Worm (Caenorhabditis elegans) whole organism, L1 larva: ENCODE measurements around the gene C33H5.1.

Experiments
- C16A3.4 ChIP-seq: fragments of 150-350 bp; optimal IDR thresholded peaks from 2 replicates; lab custom pipeline; 2014; ENCODE audit warnings: missing biosample characterization, missing genetic modification characterization
- C34B4.2 ChIP-seq: sonication (generic microtip); optimal IDR thresholded peaks from 2 replicates; lab custom pipeline; 2017; ENCODE audit warnings: mild to moderate bottlenecking, missing genetic modification characterization, missing compliant biosample characterization
- F16B12.6 ChIP-seq: fragments of 150-350 bp; optimal IDR thresholded peaks from 2 replicates; lab custom pipeline; 2014; ENCODE audit warnings: missing biosample characterization, missing genetic modification characterization
- Y116A8C.19 ChIP-seq: sonication (generic microtip); optimal IDR thresholded peaks from 2 replicates; lab custom pipeline; 2016; ENCODE audit warnings: missing compliant biosample characterization, missing genetic modification characterization, borderline replicate concordance
- aha-1 ChIP-seq: fragments of 150-350 bp; optimal IDR thresholded peaks from 2 replicates; lab custom pipeline; 2014; ENCODE audit warnings: missing biosample characterization, missing genetic modification characterization
- aly-2 ChIP-seq: fragments of 150-350 bp; optimal IDR thresholded peaks from 2 replicates; lab custom pipeline; 2014; ENCODE audit warnings: missing biosample characterization, missing genetic modification characterization
- ama-1 ChIP-seq: fragments of 150-350 bp; optimal IDR thresholded peaks from 2 replicates; lab custom pipeline; 2014
- blmp-1 ChIP-seq: fragments of 150-350 bp; optimal IDR thresholded peaks from 2 replicates; lab custom pipeline; 2014; ENCODE audit warnings: missing biosample characterization, missing genetic modification characterization
- ceh-8 ChIP-seq: fragments of 200-800 bp; sonication (Bioruptor generic); optimal IDR thresholded peaks from 2 replicates; lab custom pipeline; 2018; ENCODE audit warnings: mild to moderate bottlenecking, missing genetic modification characterization, moderate library complexity, missing compliant biosample characterization
- ceh-82 ChIP-seq, 3 experiments: fragments of 150-350 bp in 1 of 3; sonication (generic microtip) in 2 of 3; optimal IDR thresholded peaks; 2 replicates each; lab custom pipeline; 2014 to 2017; ENCODE audit warnings: missing biosample characterization in 3 of 3, missing genetic modification characterization in 3 of 3
- ceh-88 ChIP-seq: fragments of 200-800 bp; sonication (Bioruptor generic); IDR thresholded peaks from 2 replicates; pipeline ENCODE4 v1.3.6; 2022; ENCODE audit warnings: missing genetic modification characterization, missing compliant biosample characterization
- dsc-1 ChIP-seq: sonication (generic microtip); optimal IDR thresholded peaks from 2 replicates; lab custom pipeline; 2016; ENCODE audit warnings: mild to moderate bottlenecking, missing genetic modification characterization, missing compliant biosample characterization
- egl-27 ChIP-seq, 2 experiments: fragments of 150-350 bp in 1 of 2; sonication (generic microtip); optimal IDR thresholded peaks; 3 replicates each; lab custom pipeline; 2017 to 2018; ENCODE audit warnings: missing biosample characterization in 2 of 2, missing genetic modification characterization in 2 of 2, missing genetic modification reagents in 2 of 2
- fkh-4 ChIP-seq: sonication (generic microtip); optimal IDR thresholded peaks from 2 replicates; lab custom pipeline; 2016; ENCODE audit warnings: missing compliant biosample characterization, missing genetic modification characterization, borderline replicate concordance
- fkh-8 ChIP-seq: sonication (generic microtip); optimal IDR thresholded peaks from 2 replicates; lab custom pipeline; 2016; ENCODE audit warnings: mild to moderate bottlenecking, missing genetic modification characterization, missing compliant biosample characterization
- hlh-4 ChIP-seq: sonication (generic microtip); optimal IDR thresholded peaks from 2 replicates; lab custom pipeline; 2016; ENCODE audit warnings: mild to moderate bottlenecking, missing genetic modification characterization, missing compliant biosample characterization
- hpl-2 ChIP-seq: fragments of 150-350 bp; optimal IDR thresholded peaks from 2 replicates; lab custom pipeline; 2014; ENCODE audit warnings: missing biosample characterization, missing genetic modification reagents, missing genetic modification characterization
- irx-1 ChIP-seq: sonication (generic microtip); optimal IDR thresholded peaks from 2 replicates; lab custom pipeline; 2016; ENCODE audit warnings: missing genetic modification characterization, missing compliant biosample characterization
- isw-1 ChIP-seq: fragments of 200-800 bp; sonication (Bioruptor generic); IDR thresholded peaks from 2 replicates; pipeline ENCODE4 v1.3.6; 2022; ENCODE audit warnings: missing genetic modification characterization, missing compliant biosample characterization
- jun-1 ChIP-seq: fragments of 150-350 bp; optimal IDR thresholded peaks from 2 replicates; lab custom pipeline; 2014; ENCODE audit warnings: missing biosample characterization, missing genetic modification reagents, missing genetic modification characterization
- lin-15B ChIP-seq: fragments of 150-350 bp; sonication (generic microtip); optimal IDR thresholded peaks from 3 replicates; lab custom pipeline; 2014; ENCODE audit warnings: missing biosample characterization, missing genetic modification characterization
- lin-35 ChIP-seq, 2 experiments: fragments of 150-350 bp; optimal IDR thresholded peaks; 2 replicates each; lab custom pipeline; 2014; ENCODE audit warnings: missing biosample characterization in 2 of 2, missing genetic modification characterization in 2 of 2, missing genetic modification reagents in 2 of 2
- lin-39 ChIP-seq: fragments of 150-350 bp; optimal IDR thresholded peaks from 2 replicates; lab custom pipeline; 2014; ENCODE audit warnings: missing biosample characterization, missing genetic modification reagents, missing genetic modification characterization
- lir-3 ChIP-seq: sonication (generic microtip); optimal IDR thresholded peaks from 2 replicates; lab custom pipeline; 2016; ENCODE audit warnings: mild to moderate bottlenecking, missing genetic modification characterization, moderate library complexity, missing compliant biosample characterization; ENCODE audit not compliant: poor library complexity
- lsy-2 ChIP-seq, 2 experiments: fragments of 150-350 bp; optimal IDR thresholded peaks; 2 replicates each; lab custom pipeline; 2014; ENCODE audit warnings: missing biosample characterization in 2 of 2, missing genetic modification characterization in 2 of 2
- mab-9 ChIP-seq: fragments of 200-800 bp; sonication (Bioruptor generic); IDR thresholded peaks from 2 replicates; pipeline ENCODE4 v1.3.6; 2022; ENCODE audit warnings: missing genetic modification reagents, missing genetic modification characterization, missing compliant biosample characterization
- mdl-1 ChIP-seq, 2 experiments: fragments of 150-350 bp; optimal IDR thresholded peaks; 2 replicates each; lab custom pipeline; 2014 to 2017; ENCODE audit warnings: missing biosample characterization in 2 of 2, missing genetic modification characterization in 2 of 2, inconsistent platforms in 1 of 2
- mef-2 ChIP-seq: fragments of 150-350 bp; optimal IDR thresholded peaks from 2 replicates; lab custom pipeline; 2014; ENCODE audit warnings: missing biosample characterization, missing genetic modification characterization
- mep-1 ChIP-seq: fragments of 150-350 bp; optimal IDR thresholded peaks from 2 replicates; lab custom pipeline; 2014; ENCODE audit warnings: missing biosample characterization, missing genetic modification characterization
- nhr-12 ChIP-seq: sonication (generic microtip); optimal IDR thresholded peaks from 2 replicates; lab custom pipeline; 2017; ENCODE audit warnings: missing biosample characterization, missing genetic modification characterization
- nhr-19 ChIP-seq: fragments of 200-800 bp; sonication (Bioruptor generic); conservative IDR thresholded peaks from 2 replicates; pipeline ENCODE4 v1.3.6; 2022; ENCODE audit warnings: missing genetic modification characterization, missing compliant biosample characterization
- nhr-20 ChIP-seq: sonication (generic microtip); optimal IDR thresholded peaks from 2 replicates; lab custom pipeline; 2016; ENCODE audit warnings: mild to moderate bottlenecking, missing genetic modification characterization, missing compliant biosample characterization
- nhr-28 ChIP-seq: fragments of 150-350 bp; optimal IDR thresholded peaks from 2 replicates; lab custom pipeline; 2014; ENCODE audit warnings: missing biosample characterization, missing genetic modification characterization
- nhr-47 ChIP-seq: sonication (generic microtip); optimal IDR thresholded peaks from 2 replicates; lab custom pipeline; 2016; ENCODE audit warnings: mild to moderate bottlenecking, missing genetic modification characterization, moderate library complexity, missing compliant biosample characterization
- nhr-71 ChIP-seq: sonication (generic microtip); optimal IDR thresholded peaks from 2 replicates; lab custom pipeline; 2016; ENCODE audit warnings: mild to moderate bottlenecking, missing genetic modification characterization, moderate library complexity, missing compliant biosample characterization
- nhr-76 ChIP-seq: sonication (generic microtip); optimal IDR thresholded peaks from 2 replicates; lab custom pipeline; 2017; ENCODE audit warnings: missing biosample characterization, missing genetic modification characterization
- pag-3 ChIP-seq: sonication (generic microtip); optimal IDR thresholded peaks from 2 replicates; lab custom pipeline; 2017; ENCODE audit warnings: missing genetic modification characterization, mild to moderate bottlenecking, missing compliant biosample characterization, antibody characterized with exemption, borderline replicate concordance; ENCODE audit not compliant: insufficient read depth
- pqm-1 ChIP-seq: sonication (generic microtip); optimal IDR thresholded peaks from 3 replicates; lab custom pipeline; 2017; ENCODE audit warnings: missing biosample characterization, missing genetic modification characterization
- rnt-1 ChIP-seq: sonication (generic microtip); optimal IDR thresholded peaks from 2 replicates; lab custom pipeline; 2016; ENCODE audit warnings: mild to moderate bottlenecking, missing genetic modification characterization, moderate library complexity, missing compliant biosample characterization
- skn-1 ChIP-seq: fragments of 150-350 bp; optimal IDR thresholded peaks from 2 replicates; lab custom pipeline; 2014; ENCODE audit warnings: missing biosample characterization, missing genetic modification characterization
- snu-23 ChIP-seq: sonication (generic microtip); optimal IDR thresholded peaks from 2 replicates; lab custom pipeline; 2016; ENCODE audit warnings: missing genetic modification characterization, missing compliant biosample characterization
- sox-4 ChIP-seq: sonication (generic microtip); optimal IDR thresholded peaks from 2 replicates; lab custom pipeline; 2016; ENCODE audit warnings: missing genetic modification characterization, missing compliant biosample characterization
- sup-37 ChIP-seq: fragments of 200-800 bp; sonication (Bioruptor generic); optimal IDR thresholded peaks from 2 replicates; lab custom pipeline; 2018; ENCODE audit warnings: mild to moderate bottlenecking, missing genetic modification characterization, missing compliant biosample characterization
- swsn-7 ChIP-seq: sonication (generic microtip); optimal IDR thresholded peaks from 2 replicates; lab custom pipeline; 2016; ENCODE audit warnings: missing genetic modification characterization, missing compliant biosample characterization
- tbx-2 ChIP-seq: sonication (generic microtip); optimal IDR thresholded peaks from 2 replicates; lab custom pipeline; 2016; ENCODE audit warnings: missing genetic modification characterization, missing compliant biosample characterization
- unc-130 ChIP-seq: fragments of 150-350 bp; optimal IDR thresholded peaks from 2 replicates; lab custom pipeline; 2017; ENCODE audit warnings: missing biosample characterization, missing genetic modification characterization, inconsistent platforms
- unc-86 ChIP-seq: sonication (generic microtip); optimal IDR thresholded peaks from 2 replicates; lab custom pipeline; 2016; ENCODE audit warnings: missing genetic modification characterization, missing compliant biosample characterization
- unc-98 ChIP-seq: fragments of 200-800 bp; sonication (Bioruptor generic); IDR thresholded peaks from 2 replicates; pipeline ENCODE4 v1.3.6; 2022; ENCODE audit warnings: missing genetic modification characterization, missing compliant biosample characterization
- zag-1 ChIP-seq: fragments of 150-350 bp; optimal IDR thresholded peaks from 2 replicates; lab custom pipeline; 2014; ENCODE audit warnings: missing biosample characterization, missing genetic modification characterization
- zip-4 ChIP-seq: fragments of 200-800 bp; sonication (Bioruptor generic); optimal IDR thresholded peaks from 2 replicates; lab custom pipeline; 2018; ENCODE audit warnings: mild to moderate bottlenecking, missing genetic modification characterization, moderate library complexity, missing compliant biosample characterization
- ztf-4 ChIP-seq: fragments of 150-350 bp; optimal IDR thresholded peaks from 2 replicates; lab custom pipeline; 2014; ENCODE audit warnings: missing biosample characterization, missing genetic modification characterization

The C33H5.1 gene

DNA sequence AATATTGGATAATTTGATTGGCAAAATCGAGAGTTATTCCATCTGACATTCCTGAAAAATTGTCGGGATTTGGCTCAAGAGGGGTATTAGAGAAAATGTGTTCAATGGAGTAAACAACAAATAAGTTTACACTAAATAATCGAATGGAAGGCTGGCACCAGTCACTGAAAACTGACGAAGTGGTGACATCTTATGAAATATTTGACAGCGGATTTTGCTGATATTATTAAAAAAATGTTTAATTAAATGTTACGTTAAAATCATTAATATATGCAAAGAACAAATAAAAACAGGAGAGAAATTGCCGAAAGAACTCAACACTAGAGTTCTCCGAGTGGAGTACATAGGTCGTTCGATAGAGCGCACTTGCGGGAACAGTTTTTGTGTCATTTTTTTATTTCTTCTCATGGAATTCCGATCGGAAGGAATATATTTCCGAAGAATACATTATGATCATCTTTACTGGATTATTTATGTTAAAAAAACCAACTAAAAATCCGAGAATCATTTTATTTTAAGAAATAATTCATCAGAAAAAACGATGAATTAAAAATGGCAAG, 23.1 kb upstream of the C33H5.1 start, which contains the start of gene tag-322 (continued):
- TF ChIP-seq F16B12.6 (tag; lab: Kevin White, UChicago): no peak
- no peak for TF ChIP-seq zag-1 (tag; lab: Kevin White, UChicago)
- TF ChIP-seq lin-39 (tag; lab: Kevin White, UChicago): no peak
- peak; percentile 62 for TF ChIP-seq nhr-19
- TF ChIP-seq swsn-7 (tag; lab: Kevin White, UChicago): peak; percentile 80
- TF ChIP-seq ceh-82 (tag; optimal IDR thresholded peaks at IDR 0.05; lab: Kevin White, UChicago): peak; percentile 52 to 59 (median 52)
- TF ChIP-seq egl-27 (tag; optimal IDR thresholded peaks at IDR 0.05; lab: Kevin White, UChicago): no peak
- no peak for TF ChIP-seq ztf-4 (tag; lab: Kevin White, UChicago)
- TF ChIP-seq nhr-20 (tag; lab: Kevin White, UChicago): peak; percentile 76
- peak; percentile 80 for TF ChIP-seq nhr-47
- peak; percentile 51 for TF ChIP-seq unc-86
- TF ChIP-seq pag-3 (tag; lab: Kevin White, UChicago): no peak
- peak; percentile 70 for TF ChIP-seq C16A3.4 (tag; lab: Kevin White, UChicago)
- TF ChIP-seq mab-9 (GFP tag; lab: Robert Waterston, UW): no peak
- no peak for TF ChIP-seq nhr-28 (tag; lab: Kevin White, UChicago)
- TF ChIP-seq hlh-4 (tag; lab: Kevin White, UChicago): no peak
- no peak for TF ChIP-seq ceh-88 (GFP tag; lab: Robert Waterston, UW)
- peak; percentile 65 for TF ChIP-seq tbx-2 (tag; lab: Kevin White, UChicago)
- peak; percentile 85 for TF ChIP-seq mep-1
- TF ChIP-seq unc-130 (tag; lab: Kevin White, UChicago): peak; percentile 20
- TF ChIP-seq aha-1 (tag; lab: Kevin White, UChicago): no peak
- peak; percentile 76 for TF ChIP-seq lin-15B (tag; lab: Kevin White, UChicago)
- peak; percentile 67 to 77 for TF ChIP-seq lin-35 (GFP tag; optimal IDR thresholded peaks at IDR 0.05; lab: Kevin White, UChicago)

DNA sequence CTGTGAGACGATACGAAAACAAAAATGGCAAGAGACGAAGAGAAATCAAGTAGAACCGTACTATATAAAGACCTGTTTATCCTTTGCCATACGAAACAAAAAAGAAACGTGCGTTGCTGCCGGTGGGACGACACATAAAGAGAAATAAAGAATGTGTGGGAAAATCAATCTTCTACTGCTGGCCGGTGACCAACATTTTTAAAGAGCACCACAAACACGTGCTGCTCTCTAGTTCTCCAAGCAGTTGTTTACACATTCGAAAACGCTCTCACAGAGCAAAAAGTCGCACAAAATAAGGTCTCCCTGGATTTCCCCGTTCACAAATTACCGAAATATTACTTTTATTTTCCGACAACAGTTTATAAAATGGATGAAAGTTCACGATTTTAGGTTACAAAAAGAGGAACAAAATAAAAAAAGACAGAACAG, 19.2 kb upstream of the C33H5.1 start, which contains the start of gene imp-3:
imp-3 (minus strand) TSS at position 93 of the 429 bp plus-strand sequence.
- TF ChIP-seq jun-1 (tag; lab: Kevin White, UChicago) (no peak), nhr-47 (peak; percentile 66), zip-4 (GFP tag; lab: Kevin White, UChicago) (no peak), nhr-71 (tag; lab: Kevin White, UChicago) (peak; percentile 65), nhr-12 (no peak), snu-23 (peak; percentile 57), rnt-1 (tag; lab: Kevin White, UChicago) (peak; percentile 31), irx-1 (tag; lab: Kevin White, UChicago) (peak; percentile 18), dsc-1 (tag; lab: Kevin White, UChicago) (peak; percentile 18), unc-86 (no peak), zag-1 (tag; lab: Kevin White, UChicago) (no peak), lin-15B (tag; lab: Kevin White, UChicago) (no peak), fkh-4 (tag; lab: Kevin White, UChicago) (no peak), unc-98 (GFP tag; lab: Robert Waterston, UW) (no peak), C34B4.2 (tag; lab: Kevin White, UChicago) (no peak), aly-2 (tag; lab: Kevin White, UChicago) (peak; percentile 16), blmp-1 (tag; lab: Kevin White, UChicago) (peak; percentile 21), nhr-76 (tag; lab: Kevin White, UChicago) (no peak), lsy-2 (tag; optimal IDR thresholded peaks at IDR 0.05; lab: Kevin White, UChicago) (peak; percentile 55 to 60), Y116A8C.19 (tag; lab: Kevin White, UChicago) (no peak), mef-2 (tag; lab: Kevin White, UChicago) (no peak), skn-1 (no peak), isw-1 (no peak), pqm-1 (tag; lab: Kevin White, UChicago) (no peak), lir-3 (tag; lab: Kevin White, UChicago) (no peak), swsn-7 (tag; lab: Kevin White, UChicago) (no peak), ceh-8 (GFP tag; lab: Kevin White, UChicago) (no peak), sox-4 (tag; lab: Kevin White, UChicago) (no peak), mdl-1 (tag; optimal IDR thresholded peaks at IDR 0.05; lab: Kevin White, UChicago) (peak in 1 of 2 experiments; percentile 78), ceh-82 (tag; optimal IDR thresholded peaks at IDR 0.05; lab: Kevin White, UChicago) (no peak), fkh-8 (tag; lab: Kevin White, UChicago) (no peak), hpl-2 (GFP tag; lab: Kevin White, UChicago) (no peak), ama-1 (peak; percentile 93), nhr-19 (0 out of 2 replicates have a peak, but pooled peaks have one; percentile 11), sup-37 (no peak)
